Fruit fly (Drosophila melanogaster): ENCODE results near the gene CG33630.

Gene CG33630

dm6 chr3R:10032951-10033720 lies 29.3 kb upstream of the CG33630 start (continued):
- TF ChIP-seq CG4820 (GFP tag; optimal IDR thresholded peaks at IDR 0.05), result no peak
- TF ChIP-seq wdn (GFP tag; IDR thresholded peaks at IDR 0.05), result no peak
- no peak for TF ChIP-seq YL-1 (GFP tag; optimal IDR thresholded peaks at IDR 0.05)
- TF ChIP-seq HHEX (GFP tag; optimal IDR thresholded peaks at IDR 0.05), result no peak
- no peak for TF ChIP-seq CG10979 (tag; optimal IDR thresholded peaks at IDR 0.05)
- no peak for TF ChIP-seq CG10565 (GFP tag; optimal IDR thresholded peaks at IDR 0.05)
- no peak for TF ChIP-seq CG42726 (GFP tag; IDR thresholded peaks at IDR 0.05; ENCODE audit: partially characterized antibody)
- no peak for TF ChIP-seq Hey (tag; optimal IDR thresholded peaks at IDR 0.05)
- TF ChIP-seq CG13775 (GFP tag; optimal IDR thresholded peaks at IDR 0.05), result no peak
- peak; percentile 19 for TF ChIP-seq CG12391 (tag; optimal IDR thresholded peaks at IDR 0.05)
- no peak for TF ChIP-seq CG14860 (GFP tag; IDR thresholded peaks at IDR 0.05; ENCODE audit: partially characterized antibody)
- TF ChIP-seq ab (GFP tag; optimal IDR thresholded peaks at IDR 0.05), result no peak
- TF ChIP-seq Hand (GFP tag; optimal IDR thresholded peaks at IDR 0.05), result no peak
- TF ChIP-seq Myb (GFP tag; optimal IDR thresholded peaks at IDR 0.05), result no peak
- peak; percentile 58 for TF ChIP-seq CG2678 (tag; optimal IDR thresholded peaks at IDR 0.05)
- no peak for TF ChIP-seq mirr (GFP tag; optimal IDR thresholded peaks at IDR 0.05)
- no peak for TF ChIP-seq CG1024 (GFP tag; IDR thresholded peaks at IDR 0.05)
- no peak for TF ChIP-seq z (GFP tag; IDR thresholded peaks at IDR 0.05)
- TF ChIP-seq Atf3 (GFP tag; optimal IDR thresholded peaks at IDR 0.05), result no peak
- peak; percentile 99 for TF ChIP-seq CG8281 (tag; optimal IDR thresholded peaks at IDR 0.05)
- no peak for TF ChIP-seq ewg (GFP tag; optimal IDR thresholded peaks at IDR 0.05)
- TF ChIP-seq D19A (tag; optimal IDR thresholded peaks at IDR 0.05), result no peak
- no peak for TF ChIP-seq MESR4 (GFP tag; optimal IDR thresholded peaks at IDR 0.05)
- peak; percentile 30 for TF ChIP-seq CG11504 (tag; optimal IDR thresholded peaks at IDR 0.05)
- TF ChIP-seq CG12236 (GFP tag; optimal IDR thresholded peaks at IDR 0.05), result no peak
- TF ChIP-seq CG7839 (tag; optimal IDR thresholded peaks at IDR 0.05), result peak; percentile 24
- TF ChIP-seq row (GFP tag; IDR thresholded peaks at IDR 0.05), result no peak; the same call in 2 of the 3 replicates
- TF ChIP-seq fd96Cb (tag; optimal IDR thresholded peaks at IDR 0.05), result no peak
- TF ChIP-seq sd (tag; optimal IDR thresholded peaks at IDR 0.05), result peak; percentile 15
- TF ChIP-seq CG33557 (GFP tag; optimal IDR thresholded peaks at IDR 0.05), result no peak
- TF ChIP-seq repo (GFP tag; optimal IDR thresholded peaks at IDR 0.05), result no peak
- TF ChIP-seq zfh2 (GFP tag; optimal IDR thresholded peaks at IDR 0.05), result no peak
- no peak for TF ChIP-seq Ets97D (GFP tag; optimal IDR thresholded peaks at IDR 0.05)
- no peak for TF ChIP-seq jumu (GFP tag; optimal IDR thresholded peaks at IDR 0.05)
- TF ChIP-seq vnd (GFP tag; IDR thresholded peaks at IDR 0.05; ENCODE audit: partially characterized antibody), result no peak
- no peak for TF ChIP-seq CG32532 (GFP tag; IDR thresholded peaks at IDR 0.05)
- TF ChIP-seq sr (GFP tag; IDR thresholded peaks at IDR 0.05), result no peak
- TF ChIP-seq CG5245 (GFP tag; optimal IDR thresholded peaks at IDR 0.05), result no peak
- no peak for TF ChIP-seq Dfd (GFP tag; optimal IDR thresholded peaks at IDR 0.05)
- TF ChIP-seq hbn (GFP tag; IDR thresholded peaks at IDR 0.05; ENCODE audit: partially characterized antibody), result no peak
- TF ChIP-seq tna (GFP tag; IDR thresholded peaks at IDR 0.05; ENCODE audit: partially characterized antibody), result no peak
- TF ChIP-seq tio (GFP tag; optimal IDR thresholded peaks at IDR 0.05), result no peak
- TF ChIP-seq twi (tag; optimal IDR thresholded peaks at IDR 0.05), result no peak
- no peak for TF ChIP-seq cg (GFP tag; optimal IDR thresholded peaks at IDR 0.05)
- peak; percentile 19 for TF ChIP-seq grau (tag; optimal IDR thresholded peaks at IDR 0.05)
- TF ChIP-seq CG12155 (GFP tag; optimal IDR thresholded peaks at IDR 0.05), result no peak
- no peak for TF ChIP-seq Xrp1 (GFP tag; IDR thresholded peaks at IDR 0.05)
- peak; percentile 30 for TF ChIP-seq CG1603 (tag; optimal IDR thresholded peaks at IDR 0.05)
- no peak for TF ChIP-seq ftz-f1 (GFP tag; optimal IDR thresholded peaks at IDR 0.05)

All from whole organism, embryonic.